Worm (Caenorhabditis elegans): Measurements from ENCODE around the gene srh-141.

Gene srh-141

ce11 chrV:16445676-16446075, 1.9 kb downstream of the srh-141 start, which contains the start of gene T08G3.6:
Gene T08G3.6 (plus strand): TSS chrV:16445976.
- TF ChIP-seq klf-2 (GFP tag; conservative IDR thresholded peaks at IDR 0.05) (no peak), tab-1 (GFP tag; IDR thresholded peaks at IDR 0.05) (no peak), ref-1 (GFP tag; conservative IDR thresholded peaks at IDR 0.05) (no peak), ztf-23 (GFP tag; IDR thresholded peaks at IDR 0.05) (no peak), flt-1 (GFP tag; IDR thresholded peaks at IDR 0.05) (no peak)

ce11 chrV:16446191-16446590, 2.5 kb downstream of the srh-141 start:
- TF ChIP-seq flt-1 (GFP tag; IDR thresholded peaks at IDR 0.05): no peak
- no peak for TF ChIP-seq ztf-29 (GFP tag; IDR thresholded peaks at IDR 0.05)
- TF ChIP-seq tab-1 (GFP tag; IDR thresholded peaks at IDR 0.05): no peak
- no peak for TF ChIP-seq ref-1 (GFP tag; conservative IDR thresholded peaks at IDR 0.05)
- no peak for TF ChIP-seq klf-2 (GFP tag; conservative IDR thresholded peaks at IDR 0.05)
- no peak for TF ChIP-seq cog-1 (tag; optimal IDR thresholded peaks at IDR 0.05)
- TF ChIP-seq ztf-23 (GFP tag; IDR thresholded peaks at IDR 0.05): no peak
- no peak for TF ChIP-seq T22C8.4 (GFP tag; IDR thresholded peaks at IDR 0.05)
- TF ChIP-seq med-1 (GFP tag; optimal IDR thresholded peaks at IDR 0.05; ENCODE audit: insufficient read depth): no peak

ce11 chrV:16447735-16448134, 4.0 kb downstream of the srh-141 start, which contains the start of gene T08G3.13:
Gene T08G3.13 (plus strand): TSS chrV:16448035.
- TF ChIP-seq klf-2 (GFP tag; conservative IDR thresholded peaks at IDR 0.05) (no peak), flt-1 (GFP tag; IDR thresholded peaks at IDR 0.05) (no peak), T22C8.4 (GFP tag; IDR thresholded peaks at IDR 0.05) (no peak), ref-1 (GFP tag; conservative IDR thresholded peaks at IDR 0.05) (no peak), tab-1 (GFP tag; IDR thresholded peaks at IDR 0.05) (no peak), cog-1 (tag; optimal IDR thresholded peaks at IDR 0.05) (no peak), ztf-29 (GFP tag; IDR thresholded peaks at IDR 0.05) (no peak), ztf-23 (GFP tag; IDR thresholded peaks at IDR 0.05) (no peak), med-1 (GFP tag; optimal IDR thresholded peaks at IDR 0.05; ENCODE audit: insufficient read depth) (no peak)

- no peak for TF ChIP-seq T22C8.4 (GFP tag; IDR thresholded peaks at IDR 0.05)
- no peak for TF ChIP-seq ref-1 (GFP tag; conservative IDR thresholded peaks at IDR 0.05)
- no peak for TF ChIP-seq tab-1 (GFP tag; IDR thresholded peaks at IDR 0.05)
Observed at ce11 chrV:16455065-16455464, 11.3 kb downstream of the srh-141 start, which contains the start of gene str-14. Gene str-14 (minus strand): TSS chrV:16455165.

ce11 chrV:16458714-16459113, 15.0 kb downstream of the srh-141 start, which contains the start of gene str-15:
Gene str-15 (minus strand): TSS chrV:16458814.
- TF ChIP-seq tab-1 (GFP tag; IDR thresholded peaks at IDR 0.05) (no peak), T22C8.4 (GFP tag; IDR thresholded peaks at IDR 0.05) (no peak), ref-1 (GFP tag; conservative IDR thresholded peaks at IDR 0.05) (no peak), cog-1 (tag; optimal IDR thresholded peaks at IDR 0.05) (no peak), ztf-29 (GFP tag; IDR thresholded peaks at IDR 0.05) (no peak), med-1 (GFP tag; optimal IDR thresholded peaks at IDR 0.05; ENCODE audit: insufficient read depth) (no peak), ztf-23 (GFP tag; IDR thresholded peaks at IDR 0.05) (no peak), klf-2 (GFP tag; conservative IDR thresholded peaks at IDR 0.05) (no peak), flt-1 (GFP tag; IDR thresholded peaks at IDR 0.05) (no peak)

ce11 chrV:16459377-16459776, 15.7 kb downstream of the srh-141 start:
- TF ChIP-seq med-1 (GFP tag; optimal IDR thresholded peaks at IDR 0.05; ENCODE audit: insufficient read depth) (no peak), cog-1 (tag; optimal IDR thresholded peaks at IDR 0.05) (no peak), T22C8.4 (GFP tag; IDR thresholded peaks at IDR 0.05) (no peak), klf-2 (GFP tag; conservative IDR thresholded peaks at IDR 0.05) (no peak), tab-1 (GFP tag; IDR thresholded peaks at IDR 0.05) (no peak), ztf-23 (GFP tag; IDR thresholded peaks at IDR 0.05) (no peak), flt-1 (GFP tag; IDR thresholded peaks at IDR 0.05) (no peak), ztf-29 (GFP tag; IDR thresholded peaks at IDR 0.05) (no peak), ref-1 (GFP tag; conservative IDR thresholded peaks at IDR 0.05) (no peak)

ce11 chrV:16460866-16461265, 17.1 kb downstream of the srh-141 start, which contains the start of gene srh-142:
Gene srh-142 (minus strand): TSS chrV:16460966.
- TF ChIP-seq med-1 (GFP tag; optimal IDR thresholded peaks at IDR 0.05; ENCODE audit: insufficient read depth) (no peak), cog-1 (tag; optimal IDR thresholded peaks at IDR 0.05) (no peak), tab-1 (GFP tag; IDR thresholded peaks at IDR 0.05) (no peak), ztf-29 (GFP tag; IDR thresholded peaks at IDR 0.05) (no peak), T22C8.4 (GFP tag; IDR thresholded peaks at IDR 0.05) (no peak), klf-2 (GFP tag; conservative IDR thresholded peaks at IDR 0.05) (no peak), ztf-23 (GFP tag; IDR thresholded peaks at IDR 0.05) (no peak), ref-1 (GFP tag; conservative IDR thresholded peaks at IDR 0.05) (no peak), flt-1 (GFP tag; IDR thresholded peaks at IDR 0.05) (no peak)

- TF ChIP-seq klf-2 (GFP tag; conservative IDR thresholded peaks at IDR 0.05) (no peak), ztf-29 (GFP tag; IDR thresholded peaks at IDR 0.05) (no peak), T22C8.4 (GFP tag; IDR thresholded peaks at IDR 0.05) (no peak), cog-1 (tag; optimal IDR thresholded peaks at IDR 0.05) (no peak)
Observed at ce11 chrV:16467840-16468239, 24.1 kb downstream of the srh-141 start, which contains the start of gene sru-44. Gene sru-44 (minus strand): TSS chrV:16467940.

- TF ChIP-seq klf-2 (GFP tag; conservative IDR thresholded peaks at IDR 0.05) (no peak), flt-1 (GFP tag; IDR thresholded peaks at IDR 0.05) (no peak)
Observed at ce11 chrV:16470916-16471315, 27.2 kb downstream of the srh-141 start, which contains the start of gene srh-138. Gene srh-138 (minus strand): TSS chrV:16471016.

- TF ChIP-seq ztf-23 (GFP tag; IDR thresholded peaks at IDR 0.05) (no peak), tab-1 (GFP tag; IDR thresholded peaks at IDR 0.05) (no peak), klf-2 (GFP tag; conservative IDR thresholded peaks at IDR 0.05) (no peak), T22C8.4 (GFP tag; IDR thresholded peaks at IDR 0.05) (no peak), ztf-29 (GFP tag; IDR thresholded peaks at IDR 0.05) (no peak), cog-1 (tag; optimal IDR thresholded peaks at IDR 0.05) (no peak), ref-1 (GFP tag; conservative IDR thresholded peaks at IDR 0.05) (no peak), flt-1 (GFP tag; IDR thresholded peaks at IDR 0.05) (no peak), med-1 (GFP tag; optimal IDR thresholded peaks at IDR 0.05; ENCODE audit: insufficient read depth) (no peak)
Observed at ce11 chrV:16471995-16472563, 28.4 kb downstream of the srh-141 start, which contains the start of gene srw-35. Gene srw-35 (plus strand): TSS chrV:16472513.
